Fruit fly (Drosophila melanogaster): ENCODE data around the gene CG42507.

The CG42507 gene

dm6 chr3L:14708053-14708452, 49.7 kb downstream of the CG42507 start (continued):
- no peak for TF ChIP-seq nerfin-2 (GFP tag; IDR thresholded peaks at IDR 0.05; ENCODE audit: partially characterized antibody)
- TF ChIP-seq sens-2 (GFP tag; IDR thresholded peaks at IDR 0.05) = no peak
- no peak for TF ChIP-seq hbn (GFP tag; IDR thresholded peaks at IDR 0.05; ENCODE audit: partially characterized antibody)
- TF ChIP-seq CG3163 (GFP tag; optimal IDR thresholded peaks at IDR 0.05) = no peak
- TF ChIP-seq Med (GFP tag) = no peak
- no peak for TF ChIP-seq YL-1 (GFP tag; optimal IDR thresholded peaks at IDR 0.05)
- TF ChIP-seq HLH3B (GFP tag; IDR thresholded peaks at IDR 0.05) = peak; percentile 36; the same call in 1 of the 2 replicates
- TF ChIP-seq gfzf (GFP tag; optimal IDR thresholded peaks at IDR 0.05) = no peak
- no peak for TF ChIP-seq h (optimal IDR thresholded peaks at IDR 0.05)
- TF ChIP-seq CG12155 (GFP tag; optimal IDR thresholded peaks at IDR 0.05) = no peak
- no peak for TF ChIP-seq CG4328 (GFP tag; optimal IDR thresholded peaks at IDR 0.05)
- peak; percentile 37 for TF ChIP-seq CG8281 (tag; optimal IDR thresholded peaks at IDR 0.05)
- no peak for TF ChIP-seq CG16813 (GFP tag; IDR thresholded peaks at IDR 0.05; ENCODE audit: partially characterized antibody)
- TF ChIP-seq disco-r (GFP tag; optimal IDR thresholded peaks at IDR 0.05) = no peak
- TF ChIP-seq CG13624 (GFP tag; optimal IDR thresholded peaks at IDR 0.05) = peak; percentile 51
- no peak for TF ChIP-seq CG17361 (GFP tag; IDR thresholded peaks at IDR 0.05)
- TF ChIP-seq CG32772 (GFP tag; IDR thresholded peaks at IDR 0.05) = no peak
- TF ChIP-seq aop (GFP tag; IDR thresholded peaks at IDR 0.05) = no peak

dm6 chr3L:14706461-14706880, 51.3 kb downstream of the CG42507 start:
- TF ChIP-seq CG1792 (GFP tag; optimal IDR thresholded peaks at IDR 0.05) = peak; percentile 1
- no peak for TF ChIP-seq Dll (GFP tag; IDR thresholded peaks at IDR 0.05; ENCODE audit: partially characterized antibody)
- peak; percentile 42 for TF ChIP-seq CG13624 (GFP tag; optimal IDR thresholded peaks at IDR 0.05)
- TF ChIP-seq ato (GFP tag; IDR thresholded peaks at IDR 0.05; ENCODE audit: partially characterized antibody) = peak; percentile 65; the same call in 1 of the 2 replicates
- peak; percentile 65 for TF ChIP-seq gem (tag; optimal IDR thresholded peaks at IDR 0.05)
- TF ChIP-seq exex (tag; optimal IDR thresholded peaks at IDR 0.05) = peak; percentile 28
- TF ChIP-seq CG31365 (tag; optimal IDR thresholded peaks at IDR 0.05) = peak; percentile 11
- TF ChIP-seq Hr78 (GFP tag; optimal IDR thresholded peaks at IDR 0.05) = peak in 1 of 2 experiments; percentile 89
- peak; percentile 54 for TF ChIP-seq CG13296 (GFP tag; optimal IDR thresholded peaks at IDR 0.05)
- peak; percentile 89 for TF ChIP-seq psq (GFP tag; optimal IDR thresholded peaks at IDR 0.05)
- TF ChIP-seq lab (GFP tag; optimal IDR thresholded peaks at IDR 0.05) = peak; percentile 56
- no peak for TF ChIP-seq ewg (GFP tag; optimal IDR thresholded peaks at IDR 0.05)
- peak; percentile 33; the same call in 1 of the 2 replicates for TF ChIP-seq inv (GFP tag; IDR thresholded peaks at IDR 0.05; ENCODE audit: partially characterized antibody)
- TF ChIP-seq Adf1 (GFP tag; IDR thresholded peaks at IDR 0.05) = peak; percentile 57; the same call in 1 of the 2 replicates
- no peak for TF ChIP-seq CG12659 (GFP tag; optimal IDR thresholded peaks at IDR 0.05)
- TF ChIP-seq CG13894 (tag; optimal IDR thresholded peaks at IDR 0.05) = peak; percentile 62
- no peak for TF ChIP-seq ssp (GFP tag; IDR thresholded peaks at IDR 0.05)
- no peak for TF ChIP-seq Hmr (GFP tag; optimal IDR thresholded peaks at IDR 0.05)
- no peak for TF ChIP-seq CG11247 (GFP tag; IDR thresholded peaks at IDR 0.05)
- TF ChIP-seq CG7963 (GFP tag; IDR thresholded peaks at IDR 0.05; ENCODE audit: partially characterized antibody) = no peak
- no peak for TF ChIP-seq CG2116 (GFP tag; optimal IDR thresholded peaks at IDR 0.05)
- peak; percentile 33 for TF ChIP-seq CG6813 (GFP tag; optimal IDR thresholded peaks at IDR 0.05)
- peak; percentile 65 for TF ChIP-seq ftz-f1 (GFP tag; optimal IDR thresholded peaks at IDR 0.05)
- peak; percentile 59 for TF ChIP-seq Hey (tag; optimal IDR thresholded peaks at IDR 0.05)
- peak; percentile 32 for TF ChIP-seq Fer3 (tag; optimal IDR thresholded peaks at IDR 0.05)
- no peak for TF ChIP-seq stc (GFP tag; IDR thresholded peaks at IDR 0.05)
- TF ChIP-seq HHEX (GFP tag; optimal IDR thresholded peaks at IDR 0.05) = peak; percentile 27
- TF ChIP-seq bbx (GFP tag; IDR thresholded peaks at IDR 0.05; ENCODE audit: partially characterized antibody) = peak; percentile 74; the same call in 1 of the 2 replicates
- TF ChIP-seq CG6765 (GFP tag; optimal IDR thresholded peaks at IDR 0.05) = peak; percentile 29
- no peak for TF ChIP-seq CG2678 (tag; optimal IDR thresholded peaks at IDR 0.05)
- TF ChIP-seq Kr (GFP tag; optimal IDR thresholded peaks at IDR 0.05) = no peak
- peak; percentile 9 for TF ChIP-seq MTF-1 (GFP tag; optimal IDR thresholded peaks at IDR 0.05; ENCODE audit: borderline replicate concordance)
